Fruit fly (Drosophila melanogaster): Measurements from ENCODE around the gene CG17660.

CG17660 gene

DNA sequence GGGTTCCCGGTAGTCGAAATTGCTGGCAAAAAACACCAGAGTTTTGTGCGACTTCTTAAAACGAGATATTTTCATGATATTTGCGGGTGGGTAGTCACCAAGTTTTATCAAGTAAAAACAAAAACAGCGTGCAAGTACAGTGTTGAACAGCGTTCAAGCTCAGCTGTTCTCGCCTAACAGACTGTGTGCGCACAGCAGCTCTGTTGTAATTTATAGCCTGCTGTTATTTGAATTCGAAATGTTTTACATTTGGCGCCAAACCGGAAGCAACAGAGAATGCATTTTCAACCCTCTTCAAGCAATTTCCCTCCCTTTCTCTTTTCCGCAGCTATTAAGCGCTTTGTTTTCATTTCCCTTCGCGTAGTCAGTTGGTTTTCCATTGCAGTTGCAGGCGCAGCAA is 22.0 kb upstream of the CG17660 start, which contains the start of the genes CG17652 and CG17646:
Gene CG17652, minus strand, starts transcription at position 168 of the 400 bp plus-strand sequence.
Gene CG17646, plus strand, starts transcription at position 336 of the 400 bp plus-strand sequence.
- TF ChIP-seq toe (GFP tag; optimal IDR thresholded peaks at IDR 0.05), result no peak
- no peak for TF ChIP-seq bab1 (GFP tag; optimal IDR thresholded peaks at IDR 0.05)
- TF ChIP-seq cic (GFP tag; optimal IDR thresholded peaks at IDR 0.05), result peak; percentile 18
- TF ChIP-seq CG7045 (GFP tag; optimal IDR thresholded peaks at IDR 0.05), result no peak
- peak; percentile 69 for TF ChIP-seq Crg-1 (GFP tag; optimal IDR thresholded peaks at IDR 0.05)
- peak; percentile 17 for TF ChIP-seq pad (GFP tag; optimal IDR thresholded peaks at IDR 0.05)
- TF ChIP-seq Hr96 (GFP tag; optimal IDR thresholded peaks at IDR 0.05), result no peak
- TF ChIP-seq CG1620 (GFP tag; optimal IDR thresholded peaks at IDR 0.05), result no peak
- TF ChIP-seq CG33017 (tag; optimal IDR thresholded peaks at IDR 0.05), result peak; percentile 68
- TF ChIP-seq CG7101 (tag; optimal IDR thresholded peaks at IDR 0.05), result peak; percentile 49
- no peak for TF ChIP-seq Clk (GFP tag; optimal IDR thresholded peaks at IDR 0.05)
- no peak for TF ChIP-seq CG11617 (GFP tag; optimal IDR thresholded peaks at IDR 0.05)
- TF ChIP-seq CG5204 (GFP tag; optimal IDR thresholded peaks at IDR 0.05), result no peak
- no peak for TF ChIP-seq cnc (optimal IDR thresholded peaks at IDR 0.05)
- no peak for TF ChIP-seq tj (GFP tag; optimal IDR thresholded peaks at IDR 0.05)
- TF ChIP-seq CG14711 (tag; optimal IDR thresholded peaks at IDR 0.05), result peak; percentile 48
- no peak for TF ChIP-seq kay (GFP tag; ENCODE audit: borderline replicate concordance)
- no peak for TF ChIP-seq ovo (GFP tag; optimal IDR thresholded peaks at IDR 0.05)
- peak; percentile 80 for TF ChIP-seq Mnt (GFP tag; optimal IDR thresholded peaks at IDR 0.05)
- TF ChIP-seq CG12768 (GFP tag; optimal IDR thresholded peaks at IDR 0.05), result no peak

DNA sequence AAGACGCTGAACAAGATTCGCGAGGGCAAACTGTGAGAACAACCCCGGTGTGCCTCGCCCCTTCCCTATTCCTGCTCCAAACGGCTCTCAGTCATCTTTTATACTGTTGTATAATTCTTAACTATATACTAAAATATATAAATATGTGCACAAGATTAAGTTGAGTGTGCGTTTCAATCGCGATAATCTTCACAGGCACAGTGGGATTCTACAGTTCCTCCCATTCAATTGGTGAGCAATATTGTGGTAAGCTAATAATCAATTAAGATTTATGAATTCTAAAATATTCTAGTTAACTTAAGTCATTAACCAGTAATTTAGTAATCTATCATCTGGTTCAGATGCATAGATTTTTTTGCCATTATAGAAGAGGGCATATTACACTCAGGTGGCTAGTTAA is 20.7 kb upstream of the CG17660 start:
- TF ChIP-seq bab1 (GFP tag; optimal IDR thresholded peaks at IDR 0.05) (no peak), CG7101 (tag; optimal IDR thresholded peaks at IDR 0.05) (peak; percentile 5), cic (GFP tag; optimal IDR thresholded peaks at IDR 0.05) (peak; percentile 89), CG7045 (GFP tag; optimal IDR thresholded peaks at IDR 0.05) (peak; percentile 43), Mnt (GFP tag; optimal IDR thresholded peaks at IDR 0.05) (peak; percentile 58), Hr96 (GFP tag; optimal IDR thresholded peaks at IDR 0.05) (no peak), CG33017 (tag; optimal IDR thresholded peaks at IDR 0.05) (peak; percentile 64), CG11617 (GFP tag; optimal IDR thresholded peaks at IDR 0.05) (peak; percentile 53)

- TF ChIP-seq CG5204 (GFP tag; optimal IDR thresholded peaks at IDR 0.05) (peak; percentile 77), CG7101 (tag; optimal IDR thresholded peaks at IDR 0.05) (peak; percentile 81), CG33017 (tag; optimal IDR thresholded peaks at IDR 0.05) (peak; percentile 74), CG12768 (GFP tag; optimal IDR thresholded peaks at IDR 0.05) (peak; percentile 57), CG11617 (GFP tag; optimal IDR thresholded peaks at IDR 0.05) (peak; percentile 72), Clk (GFP tag; optimal IDR thresholded peaks at IDR 0.05) (peak; percentile 34), Crg-1 (GFP tag; optimal IDR thresholded peaks at IDR 0.05) (peak; percentile 83), ovo (GFP tag; optimal IDR thresholded peaks at IDR 0.05) (no peak), toe (GFP tag; optimal IDR thresholded peaks at IDR 0.05) (peak; percentile 83), pad (GFP tag; optimal IDR thresholded peaks at IDR 0.05) (peak; percentile 23), cnc (optimal IDR thresholded peaks at IDR 0.05) (no peak), bab1 (GFP tag; optimal IDR thresholded peaks at IDR 0.05) (peak; percentile 77), CG14711 (tag; optimal IDR thresholded peaks at IDR 0.05) (peak; percentile 30), CG1620 (GFP tag; optimal IDR thresholded peaks at IDR 0.05) (peak; percentile 81), Mnt (GFP tag; optimal IDR thresholded peaks at IDR 0.05) (peak; percentile 80), cic (GFP tag; optimal IDR thresholded peaks at IDR 0.05) (peak; percentile 52), CG7045 (GFP tag; optimal IDR thresholded peaks at IDR 0.05) (peak; percentile 46), kay (GFP tag; ENCODE audit: borderline replicate concordance) (no peak), tj (GFP tag; optimal IDR thresholded peaks at IDR 0.05) (peak; percentile 35), Hr96 (GFP tag; optimal IDR thresholded peaks at IDR 0.05) (peak; percentile 59)
Measured at dm6 chr2L:1729607-1730011, 19.4 kb upstream of the CG17660 start, which contains the start of the genes Eno and CG31937. Gene Eno, minus strand, starts transcription at chr2L:1729636. Gene CG31937, plus strand, starts transcription at chr2L:1729887.

DNA sequence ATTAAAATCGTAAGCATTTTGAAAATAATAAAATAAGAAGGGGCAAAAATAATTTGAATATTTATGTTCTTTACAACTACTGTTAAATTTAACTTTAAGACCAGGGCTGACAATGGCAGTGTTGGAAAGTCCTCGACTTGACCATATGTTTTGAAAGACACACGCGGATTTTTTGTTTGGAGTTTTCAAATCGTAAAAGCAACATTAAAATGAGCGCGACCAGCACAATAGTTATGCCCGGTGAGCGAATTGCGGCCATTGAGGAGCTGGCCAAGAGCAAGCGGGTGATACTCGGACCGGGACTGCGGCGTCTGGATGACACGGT is 18.4 kb upstream of the CG17660 start, which contains the start of gene Rrp40:
Gene Rrp40, plus strand, starts transcription at position 113 of the 325 bp plus-strand sequence.
- TF ChIP-seq CG7101 (tag; optimal IDR thresholded peaks at IDR 0.05) (no peak), bab1 (GFP tag; optimal IDR thresholded peaks at IDR 0.05) (no peak), cnc (optimal IDR thresholded peaks at IDR 0.05) (no peak), kay (GFP tag; ENCODE audit: borderline replicate concordance) (peak; percentile 25), CG14711 (tag; optimal IDR thresholded peaks at IDR 0.05) (peak; percentile 0), CG33017 (tag; optimal IDR thresholded peaks at IDR 0.05) (peak; percentile 47), ovo (GFP tag; optimal IDR thresholded peaks at IDR 0.05) (no peak), tj (GFP tag; optimal IDR thresholded peaks at IDR 0.05) (no peak), CG1620 (GFP tag; optimal IDR thresholded peaks at IDR 0.05) (no peak), CG12768 (GFP tag; optimal IDR thresholded peaks at IDR 0.05) (no peak), Mnt (GFP tag; optimal IDR thresholded peaks at IDR 0.05) (peak; percentile 47), Crg-1 (GFP tag; optimal IDR thresholded peaks at IDR 0.05) (no peak), CG7045 (GFP tag; optimal IDR thresholded peaks at IDR 0.05) (no peak), cic (GFP tag; optimal IDR thresholded peaks at IDR 0.05) (no peak), pad (GFP tag; optimal IDR thresholded peaks at IDR 0.05) (peak; percentile 0), Hr96 (GFP tag; optimal IDR thresholded peaks at IDR 0.05) (no peak), CG11617 (GFP tag; optimal IDR thresholded peaks at IDR 0.05) (no peak), Clk (GFP tag; optimal IDR thresholded peaks at IDR 0.05) (no peak), toe (GFP tag; optimal IDR thresholded peaks at IDR 0.05) (no peak), CG5204 (GFP tag; optimal IDR thresholded peaks at IDR 0.05) (no peak)

DNA sequence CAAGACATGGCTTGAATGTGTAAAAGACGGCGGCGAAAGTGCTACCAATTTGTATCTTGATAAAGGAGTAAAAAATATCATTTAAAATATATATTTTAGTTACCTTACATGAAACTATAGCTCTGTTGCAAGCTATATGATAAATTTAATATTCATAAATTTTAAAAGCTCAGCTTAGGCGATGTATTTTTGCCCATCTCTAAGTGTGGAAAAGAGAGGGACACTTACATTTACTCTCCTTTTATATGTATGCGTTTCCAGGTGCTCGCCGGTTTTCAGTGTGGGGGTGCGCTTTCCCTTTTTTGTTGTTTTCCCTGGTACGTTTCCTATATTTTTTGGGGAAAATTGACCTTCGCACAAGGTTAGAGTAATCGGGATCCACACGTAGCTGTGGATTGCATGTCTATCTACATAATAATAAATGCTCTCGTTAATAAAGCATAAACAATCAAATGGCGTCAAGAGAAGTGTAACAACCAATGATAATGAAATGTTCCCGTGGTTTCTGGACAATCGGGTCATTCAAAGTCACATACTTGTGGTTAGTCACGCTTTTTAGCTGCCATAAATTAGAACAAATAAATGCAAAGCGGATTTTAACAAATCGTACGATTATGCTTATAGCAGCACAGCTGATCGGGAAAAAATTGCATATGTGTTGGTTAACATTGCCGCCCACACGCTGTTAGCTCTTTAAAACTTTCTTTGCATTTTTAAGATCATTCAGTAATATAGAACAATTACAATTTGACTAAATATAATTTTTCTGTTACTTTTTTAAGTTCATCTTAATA is 17.8 kb upstream of the CG17660 start:
- peak; percentile 99 for TF ChIP-seq CG5204 (GFP tag; optimal IDR thresholded peaks at IDR 0.05)
- TF ChIP-seq Mnt (GFP tag; optimal IDR thresholded peaks at IDR 0.05), result peak; percentile 97
- TF ChIP-seq CG7045 (GFP tag; optimal IDR thresholded peaks at IDR 0.05), result peak; percentile 99
- peak; percentile 99 for TF ChIP-seq ovo (GFP tag; optimal IDR thresholded peaks at IDR 0.05)
- peak; percentile 98 for TF ChIP-seq Clk (GFP tag; optimal IDR thresholded peaks at IDR 0.05)
- peak; percentile 98 for TF ChIP-seq toe (GFP tag; optimal IDR thresholded peaks at IDR 0.05)
- peak; percentile 45 for TF ChIP-seq pad (GFP tag; optimal IDR thresholded peaks at IDR 0.05)
- peak; percentile 96 for TF ChIP-seq Hr96 (GFP tag; optimal IDR thresholded peaks at IDR 0.05)
- peak; percentile 90 for TF ChIP-seq CG14711 (tag; optimal IDR thresholded peaks at IDR 0.05)
- TF ChIP-seq kay (GFP tag; ENCODE audit: borderline replicate concordance), result peak; percentile 99
- peak; percentile 99 for TF ChIP-seq CG12768 (GFP tag; optimal IDR thresholded peaks at IDR 0.05)
- peak; percentile 97 for TF ChIP-seq cic (GFP tag; optimal IDR thresholded peaks at IDR 0.05)
- TF ChIP-seq bab1 (GFP tag; optimal IDR thresholded peaks at IDR 0.05), result peak; percentile 99
- TF ChIP-seq cnc (optimal IDR thresholded peaks at IDR 0.05), result no peak
- peak; percentile 99 for TF ChIP-seq CG7101 (tag; optimal IDR thresholded peaks at IDR 0.05)
- TF ChIP-seq CG33017 (tag; optimal IDR thresholded peaks at IDR 0.05), result peak; percentile 99
- peak; percentile 95 for TF ChIP-seq tj (GFP tag; optimal IDR thresholded peaks at IDR 0.05)
- peak; percentile 98 for TF ChIP-seq Crg-1 (GFP tag; optimal IDR thresholded peaks at IDR 0.05)
- peak; percentile 94 for TF ChIP-seq CG1620 (GFP tag; optimal IDR thresholded peaks at IDR 0.05)
- peak; percentile 100 for TF ChIP-seq CG11617 (GFP tag; optimal IDR thresholded peaks at IDR 0.05)

Measured in whole organism, adult.